Worm (Caenorhabditis elegans): ENCODE measurements around the gene T24F1.4.
A peak's percentile ranks its signal among the peaks of the same experiment; 100 is the strongest.

Gene T24F1.4

ce11 chrII:11301059-11301458 lies 13.0 kb downstream of the T24F1.4 start, which contains the start of gene raga-1:
Gene raga-1 (plus strand): TSS chrII:11301359.
- TF ChIP-seq aly-1 (tag; optimal IDR thresholded peaks at IDR 0.05) (no peak), hmbx-1 (tag; optimal IDR thresholded peaks at IDR 0.05) (no peak), pes-1 (GFP tag; IDR thresholded peaks at IDR 0.05) (no peak), ets-7 (tag; optimal IDR thresholded peaks at IDR 0.05) (no peak), ceh-36 (tag; optimal IDR thresholded peaks at IDR 0.05) (no peak), hnd-1 (tag; optimal IDR thresholded peaks at IDR 0.05) (no peak), B0310.2 (tag; optimal IDR thresholded peaks at IDR 0.05) (no peak), sea-1 (GFP tag; conservative IDR thresholded peaks at IDR 0.05) (no peak)

- TF ChIP-seq tbx-37 (GFP tag; conservative IDR thresholded peaks at IDR 0.05) (no peak), ceh-36 (tag; optimal IDR thresholded peaks at IDR 0.05) (no peak), flt-1 (GFP tag; IDR thresholded peaks at IDR 0.05) (no peak), ceh-13 (GFP tag; optimal IDR thresholded peaks at IDR 0.05) (no peak), sea-1 (GFP tag; conservative IDR thresholded peaks at IDR 0.05) (no peak), scrt-1 (GFP tag; IDR thresholded peaks at IDR 0.05) (no peak), B0310.2 (tag; optimal IDR thresholded peaks at IDR 0.05) (no peak), aly-1 (tag; optimal IDR thresholded peaks at IDR 0.05) (no peak), hmg-4 (GFP tag; optimal IDR thresholded peaks at IDR 0.05) (no peak), ama-1 (optimal IDR thresholded peaks at IDR 0.05) (no peak), pes-1 (GFP tag; IDR thresholded peaks at IDR 0.05) (no peak), ets-7 (tag; optimal IDR thresholded peaks at IDR 0.05) (no peak)
Measured at ce11 chrII:11297217-11297738, 16.8 kb downstream of the T24F1.4 start, which contains the start of gene saps-1. Gene saps-1 (plus strand): TSS chrII:11297688.

- TF ChIP-seq aly-1 (tag; optimal IDR thresholded peaks at IDR 0.05) = no peak
- TF ChIP-seq tra-4 (tag; optimal IDR thresholded peaks at IDR 0.05) = no peak
- no peak for TF ChIP-seq ceh-36 (tag; optimal IDR thresholded peaks at IDR 0.05)
- no peak for TF ChIP-seq tbx-11 (GFP tag; IDR thresholded peaks at IDR 0.05)
- peak; percentile 4 for TF ChIP-seq F13C5.2 (tag; optimal IDR thresholded peaks at IDR 0.05)
- no peak for TF ChIP-seq sea-1 (GFP tag; conservative IDR thresholded peaks at IDR 0.05)
Measured at ce11 chrII:11293433-11293832, 20.6 kb downstream of the T24F1.4 start, which contains the start of gene C47G2.4. Gene C47G2.4 (minus strand): TSS chrII:11293606.

ce11 chrII:11290109-11290784 lies 23.8 kb downstream of the T24F1.4 start, which contains the start of gene C47G2.3:
Gene C47G2.3 (minus strand): TSS chrII:11290159.
- peak; percentile 56; the same call in 1 of the 2 replicates for TF ChIP-seq tbx-37 (GFP tag; conservative IDR thresholded peaks at IDR 0.05)
- TF ChIP-seq aly-1 (tag; optimal IDR thresholded peaks at IDR 0.05) = no peak

- no peak for TF ChIP-seq sea-1 (GFP tag; conservative IDR thresholded peaks at IDR 0.05)
- peak; percentile 73 for TF ChIP-seq ets-7 (tag; optimal IDR thresholded peaks at IDR 0.05)
Measured at ce11 chrII:11288148-11288547, 25.9 kb downstream of the T24F1.4 start.

- TF ChIP-seq tra-4 (tag; optimal IDR thresholded peaks at IDR 0.05) = no peak
- TF ChIP-seq scrt-1 (GFP tag; IDR thresholded peaks at IDR 0.05) = no peak
- no peak for TF ChIP-seq ceh-36 (tag; optimal IDR thresholded peaks at IDR 0.05)
- TF ChIP-seq hnd-1 (tag; optimal IDR thresholded peaks at IDR 0.05) = no peak
- no peak for TF ChIP-seq F13C5.2 (tag; optimal IDR thresholded peaks at IDR 0.05)
Measured at ce11 chrII:11286445-11286844, 27.6 kb downstream of the T24F1.4 start.

- TF ChIP-seq hmg-4 (GFP tag; optimal IDR thresholded peaks at IDR 0.05) (no peak), pes-1 (GFP tag; IDR thresholded peaks at IDR 0.05) (no peak), B0310.2 (tag; optimal IDR thresholded peaks at IDR 0.05) (no peak), hnd-1 (tag; optimal IDR thresholded peaks at IDR 0.05) (no peak), aly-1 (tag; optimal IDR thresholded peaks at IDR 0.05) (no peak), flt-1 (GFP tag; IDR thresholded peaks at IDR 0.05) (no peak), F13C5.2 (tag; optimal IDR thresholded peaks at IDR 0.05) (no peak), ets-7 (tag; optimal IDR thresholded peaks at IDR 0.05) (no peak), tra-4 (tag; optimal IDR thresholded peaks at IDR 0.05) (no peak), ceh-36 (tag; optimal IDR thresholded peaks at IDR 0.05) (no peak), hmbx-1 (tag; optimal IDR thresholded peaks at IDR 0.05) (no peak), scrt-1 (GFP tag; IDR thresholded peaks at IDR 0.05) (no peak), tbx-37 (GFP tag; conservative IDR thresholded peaks at IDR 0.05) (no peak), ama-1 (optimal IDR thresholded peaks at IDR 0.05) (no peak)
Measured at ce11 chrII:11285282-11285933, 28.7 kb downstream of the T24F1.4 start.

- TF ChIP-seq ceh-13 (GFP tag; optimal IDR thresholded peaks at IDR 0.05) (no peak), tra-4 (tag; optimal IDR thresholded peaks at IDR 0.05) (no peak), flt-1 (GFP tag; IDR thresholded peaks at IDR 0.05) (no peak), tbx-11 (GFP tag; IDR thresholded peaks at IDR 0.05) (no peak), ets-7 (tag; optimal IDR thresholded peaks at IDR 0.05) (no peak), sea-1 (GFP tag; conservative IDR thresholded peaks at IDR 0.05) (no peak), scrt-1 (GFP tag; IDR thresholded peaks at IDR 0.05) (no peak)
Measured at ce11 chrII:11284701-11285100, 29.4 kb downstream of the T24F1.4 start.
